Worm (Caenorhabditis elegans) whole organism, L4 larva: ENCODE measurements around the gene clec-71.

Experiments
- R02D3.7 ChIP-seq: fragments of 150-350 bp; sonication (generic microtip); optimal IDR thresholded peaks from 3 replicates; lab custom pipeline; 2014; ENCODE audit warnings: missing biosample characterization, missing genetic modification characterization
- ces-1 ChIP-seq: fragments of 150-350 bp; sonication (generic microtip); optimal IDR thresholded peaks from 4 replicates; lab custom pipeline; 2014; ENCODE audit warnings: missing biosample characterization, missing genetic modification reagents, missing genetic modification characterization
- duxl-1 ChIP-seq: sonication (generic microtip); optimal IDR thresholded peaks from 2 replicates; lab custom pipeline; 2016; ENCODE audit warnings: mild to moderate bottlenecking, missing genetic modification characterization, moderate library complexity, missing compliant biosample characterization; ENCODE audit not compliant: poor library complexity
- lin-1 ChIP-seq: fragments of 200-800 bp; sonication (Bioruptor generic); IDR thresholded peaks from 2 replicates; pipeline ENCODE4 v1.3.6; 2022; ENCODE audit warnings: missing genetic modification reagents, missing genetic modification characterization, missing compliant biosample characterization
- mxl-2 ChIP-seq: fragments of 200-800 bp; sonication (Bioruptor generic); conservative IDR thresholded peaks from 2 replicates; pipeline ENCODE4 v1.3.6; 2022; ENCODE audit warnings: missing genetic modification reagents, missing genetic modification characterization, missing compliant biosample characterization
- pqm-1 ChIP-seq: sonication (generic microtip); optimal IDR thresholded peaks from 2 replicates; lab custom pipeline; 2017; ENCODE audit warnings: missing biosample characterization, missing genetic modification characterization
- spr-1 ChIP-seq: sonication (generic microtip); optimal IDR thresholded peaks from 2 replicates; lab custom pipeline; 2016; ENCODE audit warnings: mild to moderate bottlenecking, missing genetic modification characterization, missing compliant biosample characterization

DNA sequence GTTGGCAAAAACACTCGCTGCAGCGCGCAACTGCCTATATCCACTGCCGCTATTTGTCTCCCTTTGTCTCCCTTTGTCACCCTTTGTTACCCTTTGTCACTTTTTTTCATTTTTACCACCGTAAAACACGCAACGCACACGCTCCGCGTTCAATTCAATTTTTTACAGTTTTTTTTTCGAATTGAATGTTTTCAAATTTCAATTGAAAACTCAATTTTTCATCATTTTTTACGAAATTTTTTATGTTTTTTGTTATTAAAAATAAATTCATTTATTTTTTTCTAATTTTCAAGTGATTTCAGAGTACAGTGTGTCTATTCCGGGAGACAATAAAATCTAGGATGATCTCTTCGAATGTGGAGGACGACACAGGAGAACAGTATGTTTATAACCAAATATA lies 5.7 kb downstream of the clec-71 start, which contains the start of gene Y46C8AL.11:
- TF ChIP-seq pqm-1 (no peak), ces-1 (GFP tag; lab: Kevin White, UChicago) (no peak), duxl-1 (tag; lab: Kevin White, UChicago) (no peak), lin-1 (no peak), R02D3.7 (no peak), spr-1 (tag; lab: Kevin White, UChicago) (no peak), mxl-2 (GFP tag; lab: Robert Waterston, UW) (no peak)
